Fruit fly (Drosophila melanogaster) ovary, adult (tissue): Measurements from ENCODE around the gene CG42464.

Experiments used
- CG17801 ChIP-seq: fragments of 200-800 bp; optimal IDR thresholded peaks from 2 replicates; lab custom pipeline; 2019; ENCODE audit warnings: missing biosample characterization, mild to moderate bottlenecking, missing genetic modification characterization, moderate library complexity; ENCODE audit not compliant: partially characterized antibody

The CG42464 gene

DNA sequence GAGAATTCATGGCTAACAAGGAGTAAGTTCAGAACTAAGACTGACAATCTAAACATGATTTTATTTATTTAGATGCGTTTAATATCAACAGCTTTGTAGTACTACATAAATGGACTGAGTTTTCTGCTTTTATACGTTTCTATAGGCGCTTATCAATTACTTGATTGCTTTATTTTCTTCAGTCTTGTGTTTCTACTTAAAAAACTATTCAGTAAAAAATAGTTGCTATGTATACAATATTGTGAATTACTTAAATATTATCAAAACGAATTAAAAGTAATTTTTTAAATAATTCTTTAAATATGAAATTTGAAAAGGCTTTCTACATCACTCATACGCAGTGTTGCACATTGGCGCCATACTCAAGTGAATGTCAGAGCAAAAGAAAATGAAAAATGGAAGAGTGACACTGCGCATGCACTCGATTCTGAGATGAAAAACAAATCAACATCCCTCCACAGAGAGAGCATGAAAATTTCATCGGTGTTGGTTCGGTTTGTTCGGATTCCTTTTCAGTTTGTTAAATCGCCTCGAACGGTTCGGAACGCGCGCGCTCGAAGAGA is 18.5 kb downstream of the CG42464 start, which contains the start of the genes lectin-24A and Shaw:
Gene lectin-24A, minus strand, starts transcription at position 101 of the 563 bp plus-strand sequence.
Gene Shaw, plus strand, starts transcription at position 513 of the 563 bp plus-strand sequence.
- TF ChIP-seq CG17801 (GFP tag; lab: Kevin White, UChicago): no peak

DNA sequence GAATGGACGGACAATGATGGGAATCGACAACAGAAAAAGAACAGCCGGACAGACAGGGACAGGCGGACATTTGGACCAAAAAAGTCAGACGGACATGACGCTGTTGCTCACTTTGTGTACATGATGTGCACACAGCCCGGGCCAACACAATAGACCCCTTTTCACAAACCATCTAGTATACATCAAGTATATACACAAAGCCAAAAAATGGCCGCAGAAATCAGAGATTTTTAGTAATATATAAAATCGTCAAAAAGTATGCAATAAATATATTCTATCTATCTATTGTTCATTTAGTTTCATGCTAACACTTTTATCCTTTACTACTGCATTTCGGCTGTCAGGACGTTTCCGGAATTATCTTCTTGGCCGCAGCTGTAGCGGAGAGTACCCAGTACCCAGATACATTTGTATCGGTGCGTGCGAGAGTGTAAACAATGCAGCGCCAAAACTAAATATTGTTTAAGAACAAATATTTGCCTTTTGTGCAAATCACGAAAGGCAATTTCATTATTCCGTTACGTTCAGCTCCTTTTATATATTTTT is 20.2 kb downstream of the CG42464 start:
- TF ChIP-seq CG17801 (GFP tag; lab: Kevin White, UChicago): no peak

DNA sequence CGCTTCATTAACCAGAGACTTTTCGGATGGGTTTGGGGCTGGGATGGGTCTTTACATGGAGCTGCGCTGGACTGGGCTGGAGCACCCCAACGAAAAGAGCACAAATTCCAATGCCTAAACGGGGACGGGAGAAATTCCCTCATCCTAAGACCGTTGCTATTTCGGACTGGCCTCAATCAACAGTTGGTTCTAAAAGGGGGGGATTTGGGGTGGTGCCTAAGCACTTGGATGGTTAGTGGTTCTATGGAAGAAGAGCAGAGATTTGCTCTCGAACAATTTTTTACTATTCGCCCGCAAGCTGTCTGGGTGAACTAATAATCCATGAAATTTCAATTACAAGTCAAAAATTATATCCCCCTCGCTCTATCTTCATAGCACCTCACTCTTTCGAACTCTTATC is 30.4 kb downstream of the CG42464 start:
- TF ChIP-seq CG17801 (GFP tag; lab: Kevin White, UChicago): no peak

DNA sequence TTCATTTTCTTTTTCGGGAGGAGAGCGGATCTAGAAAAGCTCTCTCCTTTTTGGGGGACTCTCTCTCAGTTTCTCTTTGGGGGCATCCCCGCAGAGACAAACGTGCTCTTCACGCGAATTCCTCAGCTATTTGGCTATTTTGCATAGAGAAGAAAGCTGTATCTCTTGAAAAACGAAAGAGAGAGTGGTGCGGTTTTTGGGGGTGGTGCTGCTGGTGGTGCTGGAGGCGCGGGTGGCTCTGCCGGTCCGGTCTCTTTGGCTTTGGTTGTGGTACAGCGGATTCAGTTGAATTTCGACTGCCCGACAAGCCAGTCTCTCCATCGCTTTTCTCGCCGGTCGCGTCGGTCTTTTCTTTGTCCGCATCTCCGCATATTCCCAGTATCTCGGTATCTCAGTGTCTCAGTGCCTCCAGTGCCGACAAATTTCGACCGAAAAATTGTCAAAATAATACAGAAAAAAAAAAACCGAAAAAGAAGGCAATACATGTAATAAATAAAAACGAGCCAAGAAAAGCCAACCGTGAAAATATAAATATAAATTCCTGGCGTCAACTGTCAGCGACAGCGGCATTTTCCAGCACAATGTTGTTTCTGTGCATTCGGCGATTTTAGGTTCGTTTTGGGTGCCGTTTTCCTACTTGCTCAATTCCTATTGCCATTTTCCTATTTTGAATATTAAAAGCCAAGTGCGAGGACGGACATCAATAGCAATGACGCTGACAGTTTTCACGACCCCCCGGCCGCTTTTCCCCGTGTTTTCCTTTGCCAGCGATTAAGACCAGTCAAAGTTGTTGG is 31.1 kb downstream of the CG42464 start, which contains the start of gene CG10019:
Gene CG10019, plus strand, starts transcription at position 285 of the 794 bp plus-strand sequence.
- no peak for TF ChIP-seq CG17801 (GFP tag; lab: Kevin White, UChicago)

DNA sequence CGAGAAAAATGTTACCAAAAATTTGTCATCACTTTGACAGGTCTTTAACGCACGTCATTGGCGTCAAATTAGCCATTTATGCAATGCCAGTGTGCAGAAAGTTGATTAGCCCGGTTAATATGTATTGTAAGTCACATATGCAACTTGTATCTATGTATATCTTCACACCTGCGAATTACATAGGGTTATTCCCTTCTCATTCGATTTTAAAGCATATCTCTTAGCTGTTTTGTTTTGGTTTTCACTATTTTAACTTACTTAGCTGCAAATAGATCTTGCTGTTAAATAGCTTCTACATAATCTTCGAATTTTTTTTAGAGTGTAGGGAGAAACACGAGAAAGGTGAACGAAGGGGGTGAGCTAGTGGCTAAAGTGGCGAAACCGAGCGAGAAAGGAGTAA is 31.8 kb downstream of the CG42464 start:
- TF ChIP-seq CG17801 (GFP tag; lab: Kevin White, UChicago): no peak

DNA sequence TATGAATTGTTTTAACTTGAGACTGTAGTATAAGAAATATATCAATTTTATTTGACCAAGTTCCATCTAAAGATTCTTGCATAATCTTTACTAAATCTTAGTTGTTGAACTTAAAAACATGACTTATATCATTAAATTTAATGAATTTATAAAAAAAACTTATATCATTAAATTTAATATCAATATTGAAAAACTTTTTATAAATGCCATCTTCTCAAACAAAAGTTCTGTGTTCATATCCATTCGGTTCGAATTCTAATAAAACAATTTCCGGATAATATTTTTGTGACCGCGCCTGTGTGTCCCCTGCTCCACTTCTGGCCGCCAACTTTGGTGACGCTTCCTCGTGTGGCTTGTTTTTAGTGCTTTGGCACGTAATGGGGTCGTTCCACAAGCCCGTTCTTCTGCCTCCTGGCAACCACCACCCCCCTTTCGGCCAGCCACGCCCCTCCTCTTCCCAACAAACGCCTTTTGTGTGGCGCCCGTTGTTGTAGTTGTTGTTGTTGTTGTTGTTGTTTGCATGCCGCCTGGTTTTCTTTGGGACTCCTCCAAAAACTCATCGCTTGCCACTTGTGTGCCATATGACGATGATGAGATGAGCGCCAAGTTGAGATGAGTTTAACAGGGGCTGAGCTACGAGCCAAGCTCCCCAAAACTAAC is 37.9 kb downstream of the CG42464 start:
- no peak for TF ChIP-seq CG17801 (GFP tag; lab: Kevin White, UChicago)

DNA sequence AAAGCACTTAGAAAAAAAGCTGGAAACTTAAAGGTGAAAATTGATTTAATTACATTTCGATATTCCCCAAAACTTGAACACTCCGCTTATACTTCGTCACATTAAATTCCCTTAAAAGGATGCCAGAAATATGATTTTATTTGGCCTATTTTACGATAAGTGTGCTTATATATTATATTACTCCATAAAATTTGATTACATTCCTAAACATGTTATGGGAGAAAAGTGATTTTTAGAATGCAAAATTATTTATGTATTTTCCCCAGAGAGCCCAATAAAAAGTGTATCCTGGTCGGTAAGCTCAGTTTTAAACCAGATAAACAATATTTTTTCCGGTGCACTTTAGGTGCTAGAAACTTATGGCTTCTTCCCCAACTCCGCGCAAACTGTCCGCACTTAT is 38.4 kb downstream of the CG42464 start:
- TF ChIP-seq CG17801 (GFP tag; lab: Kevin White, UChicago): no peak

DNA sequence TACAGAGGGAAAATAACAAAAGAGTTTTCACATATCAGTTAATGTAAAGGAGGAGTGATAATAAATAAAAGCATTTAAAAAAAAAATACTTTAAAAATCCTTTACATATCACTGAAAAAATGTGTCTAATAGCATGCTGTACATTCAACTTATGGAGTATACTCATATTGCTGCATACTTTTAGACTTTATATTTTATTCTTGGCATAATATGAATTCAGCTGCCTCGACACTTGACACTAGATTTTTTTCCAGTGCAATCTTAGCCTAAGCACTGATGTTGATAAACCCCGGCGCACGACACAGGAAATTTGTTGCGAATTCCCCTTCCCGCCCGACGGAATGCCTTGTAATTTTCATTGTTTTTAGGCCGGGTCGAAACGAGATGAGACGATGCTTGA is 41.2 kb downstream of the CG42464 start:
- TF ChIP-seq CG17801 (GFP tag; lab: Kevin White, UChicago): no peak

DNA sequence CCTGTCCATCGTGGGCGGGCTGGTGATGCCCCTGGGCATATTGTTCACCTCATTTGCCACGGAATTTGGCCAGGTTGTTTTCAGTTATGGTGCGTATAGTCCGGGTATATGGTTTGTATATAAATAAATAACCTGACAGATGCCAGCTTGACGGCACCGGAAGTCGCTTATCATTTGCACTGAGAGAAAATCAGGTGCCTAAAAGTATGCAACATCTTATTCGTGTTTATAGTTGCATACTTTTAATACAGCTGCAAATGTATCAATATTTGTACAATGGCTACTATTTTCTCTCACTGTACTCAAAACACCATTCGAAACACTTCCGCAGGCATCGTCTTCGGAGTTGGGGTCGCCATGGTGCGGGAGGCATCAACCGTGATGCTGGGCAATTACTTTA is 49.4 kb downstream of the CG42464 start:
- no peak for TF ChIP-seq CG17801 (GFP tag; lab: Kevin White, UChicago)
